Fruit fly (Drosophila melanogaster) whole organism, embryonic: ENCODE data around the gene Sar1.
A peak's percentile ranks its signal among the peaks of the same experiment; 100 is the strongest.

Experiments
- Blimp-1 ChIP-seq: fragments of 200-800 bp; sonication (Bioruptor generic); optimal IDR thresholded peaks from 3 replicates; lab custom pipeline; 2018; ENCODE audit warnings: missing biosample characterization, missing genetic modification characterization, mild to moderate bottlenecking, moderate library complexity, missing genetic modification reagents
- BtbVII ChIP-seq: fragments of 200-800 bp; sonication (Bioruptor generic); optimal IDR thresholded peaks from 3 replicates; lab custom pipeline; 2017; ENCODE audit warnings: missing biosample characterization, mild to moderate bottlenecking, missing genetic modification characterization
- CG1024 ChIP-seq: fragments of 200-800 bp; sonication (Bioruptor generic); IDR thresholded peaks from 2 replicates; pipeline ENCODE4 v1.3.6; 2022; ENCODE audit warnings: missing biosample characterization, missing genetic modification characterization
- CG10267 ChIP-seq: fragments of 200-800 bp; sonication (Bioruptor generic); optimal IDR thresholded peaks from 2 replicates; lab custom pipeline; 2018; ENCODE audit warnings: missing biosample characterization, mild to moderate bottlenecking, missing genetic modification characterization, moderate library complexity
- CG10979 ChIP-seq: fragments of 200-800 bp; sonication (Bioruptor generic); optimal IDR thresholded peaks from 2 replicates; lab custom pipeline; 2018; ENCODE audit warnings: missing biosample characterization, mild to moderate bottlenecking, missing genetic modification characterization, moderate library complexity
- CG11696 ChIP-seq: fragments of 200-800 bp; sonication (Bioruptor generic); IDR thresholded peaks from 2 replicates; pipeline ENCODE4 v1.3.6; 2022; ENCODE audit warnings: missing biosample characterization, missing genetic modification characterization
- CG11723 ChIP-seq: fragments of 200-800 bp; sonication (Bioruptor generic); optimal IDR thresholded peaks from 2 replicates; lab custom pipeline; 2017; ENCODE audit warnings: missing biosample characterization, mild to moderate bottlenecking, missing genetic modification characterization
- CG14014 ChIP-seq: fragments of 200-800 bp; sonication (Bioruptor generic); IDR thresholded peaks from 2 replicates; pipeline ENCODE4 v1.3.6; 2022; ENCODE audit warnings: missing biosample characterization, missing genetic modification characterization
- CG15073 ChIP-seq: fragments of 200-800 bp; sonication (Bioruptor generic); optimal IDR thresholded peaks from 2 replicates; lab custom pipeline; 2016; ENCODE audit warnings: missing biosample characterization, missing genetic modification characterization
- CG1603 ChIP-seq: fragments of 200-800 bp; sonication (Bioruptor generic); optimal IDR thresholded peaks from 2 replicates; lab custom pipeline; 2019; ENCODE audit warnings: missing biosample characterization, mild to moderate bottlenecking, missing genetic modification characterization, moderate library complexity
- CG16813 ChIP-seq: fragments of 200-800 bp; sonication (Bioruptor generic); IDR thresholded peaks from 3 replicates; pipeline ENCODE4 v1.3.6; 2022; ENCODE audit warnings: missing biosample characterization, missing genetic modification characterization; ENCODE audit not compliant: partially characterized antibody
- CG2129 ChIP-seq: fragments of 200-800 bp; sonication (Bioruptor generic); IDR thresholded peaks from 2 replicates; pipeline ENCODE4 v1.3.6; 2022; ENCODE audit warnings: missing biosample characterization, missing genetic modification characterization; ENCODE audit not compliant: partially characterized antibody
- CG30403 ChIP-seq: fragments of 200-800 bp; sonication (Bioruptor generic); optimal IDR thresholded peaks from 3 replicates; lab custom pipeline; 2016; ENCODE audit warnings: missing biosample characterization, missing genetic modification characterization
- CG3281 ChIP-seq: fragments of 200-800 bp; sonication (Bioruptor generic); optimal IDR thresholded peaks from 3 replicates; lab custom pipeline; 2017; ENCODE audit warnings: missing biosample characterization, mild to moderate bottlenecking, missing genetic modification characterization
- CG33213 ChIP-seq: fragments of 200-800 bp; sonication (Bioruptor generic); optimal IDR thresholded peaks from 3 replicates; lab custom pipeline; 2016; ENCODE audit warnings: missing biosample characterization, missing genetic modification characterization
- CG4424 ChIP-seq: fragments of 200-800 bp; sonication (Bioruptor generic); optimal IDR thresholded peaks from 3 replicates; lab custom pipeline; 2016; ENCODE audit warnings: missing biosample characterization, missing genetic modification characterization
- CG4617 ChIP-seq: fragments of 200-800 bp; sonication (Bioruptor generic); optimal IDR thresholded peaks from 3 replicates; lab custom pipeline; 2016; ENCODE audit warnings: missing biosample characterization, missing genetic modification characterization, borderline replicate concordance
- CG7271 ChIP-seq: fragments of 200-800 bp; sonication (Bioruptor generic); optimal IDR thresholded peaks from 2 replicates; lab custom pipeline; 2018; ENCODE audit warnings: missing biosample characterization, mild to moderate bottlenecking, missing genetic modification characterization, moderate library complexity
- CG7839 ChIP-seq: fragments of 200-800 bp; sonication (Bioruptor generic); optimal IDR thresholded peaks from 3 replicates; lab custom pipeline; 2018; ENCODE audit warnings: missing biosample characterization, mild to moderate bottlenecking, missing genetic modification characterization, moderate library complexity
- CG8388 ChIP-seq: fragments of 200-800 bp; sonication (Bioruptor generic); optimal IDR thresholded peaks from 2 replicates; lab custom pipeline; 2019; ENCODE audit warnings: missing biosample characterization, mild to moderate bottlenecking, missing genetic modification characterization, moderate library complexity
- CG9817 ChIP-seq: fragments of 200-800 bp; sonication (Bioruptor generic); optimal IDR thresholded peaks from 2 replicates; lab custom pipeline; 2018; ENCODE audit warnings: missing biosample characterization, mild to moderate bottlenecking, missing genetic modification characterization, moderate library complexity
- Chrac-16 ChIP-seq: fragments of 200-800 bp; sonication (Bioruptor generic); optimal IDR thresholded peaks from 3 replicates; lab custom pipeline; 2016; ENCODE audit warnings: missing biosample characterization, missing genetic modification characterization
- Hr3 ChIP-seq: fragments of 200-800 bp; sonication (Bioruptor generic); optimal IDR thresholded peaks from 3 replicates; lab custom pipeline; 2016; ENCODE audit warnings: missing biosample characterization, missing genetic modification characterization
- Hsf ChIP-seq: fragments of 200-800 bp; sonication (Bioruptor generic); optimal IDR thresholded peaks from 3 replicates; lab custom pipeline; 2016; ENCODE audit warnings: missing biosample characterization, missing genetic modification characterization
- NC2α ChIP-seq: fragments of 200-800 bp; sonication (Bioruptor generic); optimal IDR thresholded peaks from 2 replicates; lab custom pipeline; 2016; ENCODE audit warnings: missing biosample characterization, missing genetic modification characterization
- NfI ChIP-seq: fragments of 200-800 bp; sonication (Bioruptor generic); optimal IDR thresholded peaks from 3 replicates; lab custom pipeline; 2018; ENCODE audit warnings: missing biosample characterization, mild to moderate bottlenecking, missing genetic modification characterization, moderate library complexity
- Optix ChIP-seq: fragments of 200-800 bp; sonication (Bioruptor generic); IDR thresholded peaks from 3 replicates; pipeline ENCODE4 v1.3.6; 2022; ENCODE audit warnings: missing biosample characterization, missing genetic modification characterization
- Sin3A ChIP-seq: fragments of >200 bp; optimal IDR thresholded peaks from 2 replicates; lab custom pipeline; 2018
- cato ChIP-seq: fragments of 200-800 bp; sonication (Bioruptor generic); optimal IDR thresholded peaks from 2 replicates; lab custom pipeline; 2016; ENCODE audit warnings: missing biosample characterization, missing genetic modification characterization, borderline replicate concordance
- crc ChIP-seq: fragments of 200-800 bp; sonication (Bioruptor generic); optimal IDR thresholded peaks from 2 replicates; lab custom pipeline; 2016; ENCODE audit warnings: missing biosample characterization, missing genetic modification characterization
- danr ChIP-seq: fragments of 200-800 bp; sonication (Bioruptor generic); IDR thresholded peaks from 2 replicates; pipeline ENCODE4 v1.3.6; 2022; ENCODE audit warnings: missing biosample characterization, missing genetic modification characterization
- dmrt99B ChIP-seq: fragments of 200-800 bp; sonication (Bioruptor generic); optimal IDR thresholded peaks from 2 replicates; lab custom pipeline; 2018; ENCODE audit warnings: missing biosample characterization, mild to moderate bottlenecking, missing genetic modification characterization, moderate library complexity
- eyg ChIP-seq: fragments of 200-800 bp; sonication (Bioruptor generic); optimal IDR thresholded peaks from 3 replicates; lab custom pipeline; 2016; ENCODE audit warnings: missing biosample characterization, missing genetic modification characterization
- ftz-f1 ChIP-seq: fragments of 200-800 bp; sonication (Bioruptor generic); optimal IDR thresholded peaks from 2 replicates; lab custom pipeline; 2016; ENCODE audit warnings: missing biosample characterization, missing genetic modification characterization
- hb ChIP-seq: fragments of 200-800 bp; sonication (Bioruptor generic); IDR thresholded peaks from 3 replicates; pipeline ENCODE4 v1.3.6; 2022; ENCODE audit warnings: missing biosample characterization, missing genetic modification characterization; ENCODE audit not compliant: partially characterized antibody
- insv ChIP-seq, 2 experiments: fragments of 200-800 bp; sonication (Bioruptor generic); optimal IDR thresholded peaks; 3 replicates each; lab custom pipeline; 2016 to 2018; ENCODE audit warnings: missing biosample characterization in 2 of 2, missing genetic modification characterization in 2 of 2
- jumu ChIP-seq: fragments of 200-800 bp; sonication (Bioruptor generic); optimal IDR thresholded peaks from 3 replicates; lab custom pipeline; 2016; ENCODE audit warnings: missing biosample characterization, missing genetic modification characterization
- mld ChIP-seq: fragments of 200-800 bp; sonication (Bioruptor generic); IDR thresholded peaks from 3 replicates; pipeline ENCODE4 v1.3.6; 2022; ENCODE audit warnings: missing biosample characterization, missing genetic modification characterization; ENCODE audit not compliant: partially characterized antibody
- otp ChIP-seq: fragments of 200-800 bp; sonication (Bioruptor generic); IDR thresholded peaks from 3 replicates; pipeline ENCODE4, ENCODE4 v1.3.6; 2022; ENCODE audit warnings: missing biosample characterization, missing genetic modification characterization
- phol ChIP-seq: fragments of 200-800 bp; sonication (Bioruptor generic); optimal IDR thresholded peaks from 3 replicates; lab custom pipeline; 2018; ENCODE audit warnings: missing biosample characterization, mild to moderate bottlenecking, missing genetic modification characterization, moderate library complexity
- row ChIP-seq: fragments of 200-800 bp; sonication (Bioruptor generic); IDR thresholded peaks from 3 replicates; pipeline ENCODE4 v1.3.6; 2022; ENCODE audit warnings: missing biosample characterization, missing genetic modification characterization
- slou ChIP-seq: fragments of 200-800 bp; sonication (Bioruptor generic); optimal IDR thresholded peaks from 3 replicates; lab custom pipeline; 2016; ENCODE audit warnings: missing biosample characterization, missing genetic modification characterization
- sug ChIP-seq: fragments of 200-800 bp; optimal IDR thresholded peaks from 2 replicates; lab custom pipeline; 2019; ENCODE audit warnings: missing biosample characterization, mild to moderate bottlenecking, missing genetic modification characterization, moderate library complexity
- toy ChIP-seq: fragments of 200-800 bp; sonication (Bioruptor generic); IDR thresholded peaks from 2 replicates; pipeline ENCODE4 v1.3.6; 2022; ENCODE audit warnings: missing biosample characterization, missing genetic modification characterization
- unc-4 ChIP-seq: fragments of 200-800 bp; sonication (Bioruptor generic); IDR thresholded peaks from 2 replicates; pipeline ENCODE4 v1.3.6; 2022; ENCODE audit warnings: missing biosample characterization, missing genetic modification characterization; ENCODE audit not compliant: partially characterized antibody
- vnd ChIP-seq: fragments of 200-800 bp; sonication (Bioruptor generic); IDR thresholded peaks from 3 replicates; pipeline ENCODE4 v1.3.6; 2022; ENCODE audit warnings: missing biosample characterization, missing genetic modification characterization; ENCODE audit not compliant: partially characterized antibody
- vvl ChIP-seq: fragments of 200-800 bp; sonication (Bioruptor generic); IDR thresholded peaks from 2 replicates; pipeline ENCODE4 v1.3.6; 2022; ENCODE audit warnings: missing biosample characterization, missing genetic modification characterization
- wek ChIP-seq: fragments of 200-800 bp; sonication (Bioruptor generic); optimal IDR thresholded peaks from 3 replicates; lab custom pipeline; 2018; ENCODE audit warnings: missing biosample characterization, mild to moderate bottlenecking, missing genetic modification characterization, moderate library complexity

The Sar1 gene

dm6 chr3R:22367126-22368076, 10.9 kb downstream of the Sar1 start, which contains the start of the genes Polr3F and PyK (continued):
- no peak for TF ChIP-seq slou (GFP tag; lab: Kevin White, UChicago)
- TF ChIP-seq mld, result 0 out of 3 replicates have a peak, but pooled peaks have one; percentile 24
- TF ChIP-seq Blimp-1 (GFP tag; lab: Kevin White, UChicago), result peak; percentile 52
- no peak for TF ChIP-seq Optix (GFP tag; lab: Robert Waterston, UW)
- peak; percentile 9 for TF ChIP-seq jumu (GFP tag; lab: Kevin White, UChicago)
- peak; percentile 47 for TF ChIP-seq phol
- TF ChIP-seq vnd (GFP tag; lab: Robert Waterston, UW), result no peak
- 0 out of 2 replicates have a peak, but pooled peaks have one; percentile 15 for TF ChIP-seq unc-4 (GFP tag; lab: Robert Waterston, UW)
- peak; percentile 3 for TF ChIP-seq dmrt99B (tag; lab: Kevin White, UChicago)
- no peak for TF ChIP-seq NC2α (GFP tag; lab: Kevin White, UChicago)
- no peak for TF ChIP-seq crc (GFP tag; lab: Kevin White, UChicago)
- no peak for TF ChIP-seq hb
- TF ChIP-seq otp (GFP tag; lab: Robert Waterston, UW), result no peak; the same call in 2 of the 3 replicates
- TF ChIP-seq CG7271 (tag; lab: Kevin White, UChicago), result no peak
- TF ChIP-seq CG7839 (tag; lab: Kevin White, UChicago), result peak; percentile 28
- no peak for TF ChIP-seq cato (GFP tag; lab: Kevin White, UChicago)
- no peak for TF ChIP-seq CG33213
- TF ChIP-seq Hr3 (GFP tag; lab: Kevin White, UChicago), result no peak
- no peak for TF ChIP-seq BtbVII (GFP tag; lab: Kevin White, UChicago)
- TF ChIP-seq CG30403, result peak; percentile 29
- TF ChIP-seq toy, result no peak
- peak; percentile 25; the same call in 1 of the 2 replicates for TF ChIP-seq vvl
- TF ChIP-seq insv (GFP tag; optimal IDR thresholded peaks at IDR 0.05; lab: Kevin White, UChicago), result peak; percentile 68 to 95
- TF ChIP-seq NfI (GFP tag; lab: Kevin White, UChicago), result no peak
- TF ChIP-seq Hsf (GFP tag; lab: Kevin White, UChicago), result peak; percentile 22
- no peak for TF ChIP-seq CG2129
- peak; percentile 60 for TF ChIP-seq CG10267 (tag; lab: Kevin White, UChicago)
- no peak for TF ChIP-seq danr
- TF ChIP-seq CG9817, result peak; percentile 7
- no peak for TF ChIP-seq CG15073
- TF ChIP-seq wek (GFP tag; lab: Kevin White, UChicago), result peak; percentile 96
- peak; percentile 30 for TF ChIP-seq CG4617
- no peak for TF ChIP-seq CG1603 (tag; lab: Kevin White, UChicago)
- no peak for TF ChIP-seq eyg (GFP tag; lab: Kevin White, UChicago)
- TF ChIP-seq sug (tag; lab: Kevin White, UChicago), result peak; percentile 44
- no peak for TF ChIP-seq CG11723 (GFP tag; lab: Kevin White, UChicago)
- TF ChIP-seq CG1024 (GFP tag; lab: Robert Waterston, UW), result no peak
- peak; percentile 1 for TF ChIP-seq CG10979 (tag; lab: Kevin White, UChicago)
- no peak for TF ChIP-seq CG3281 (GFP tag; lab: Kevin White, UChicago)
- peak; percentile 38 for TF ChIP-seq CG8388 (GFP tag; lab: Kevin White, UChicago)
- TF ChIP-seq Sin3A (lab: Kevin White, UChicago), result peak; percentile 18
- no peak for TF ChIP-seq CG16813 (GFP tag; lab: Robert Waterston, UW)
- no peak for TF ChIP-seq ftz-f1
- TF ChIP-seq CG14014 (GFP tag; lab: Robert Waterston, UW), result peak; percentile 48; the same call in 1 of the 2 replicates
- TF ChIP-seq row, result peak; percentile 74
- no peak for TF ChIP-seq CG11696 (GFP tag; lab: Robert Waterston, UW)
- peak; percentile 8 for TF ChIP-seq Chrac-16 (GFP tag; lab: Kevin White, UChicago)
- no peak for TF ChIP-seq CG4424 (GFP tag; lab: Kevin White, UChicago)
